Worm (Caenorhabditis elegans) whole organism, L2 larva: Measurements from ENCODE around the gene snx-6.
"Not testable (repeated sequence)": the region's sequence is repeated elsewhere in the genome, so short reads cannot be mapped to it uniquely, and the experiment has no call there.

Experiments used
- C34F6.9 ChIP-seq: fragments of 150-350 bp; optimal IDR thresholded peaks from 2 replicates; lab custom pipeline; 2014; ENCODE audit warnings: missing biosample characterization, missing genetic modification characterization
- R02D3.7 ChIP-seq: fragments of 150-350 bp; optimal IDR thresholded peaks from 2 replicates; lab custom pipeline; 2014; ENCODE audit warnings: missing biosample characterization, missing genetic modification characterization
- Y55F3AM.14 ChIP-seq: fragments of 200-800 bp; sonication (Bioruptor generic); optimal IDR thresholded peaks from 2 replicates; lab custom pipeline; 2018; ENCODE audit warnings: mild to moderate bottlenecking, missing genetic modification characterization, missing compliant biosample characterization
- ZK546.5 ChIP-seq: sonication (generic microtip); optimal IDR thresholded peaks from 2 replicates; lab custom pipeline; 2017; ENCODE audit warnings: missing biosample characterization, missing genetic modification characterization
- alr-1 ChIP-seq: fragments of 150-350 bp; optimal IDR thresholded peaks from 2 replicates; lab custom pipeline; 2014; ENCODE audit warnings: missing biosample characterization, missing genetic modification characterization
- ama-1 ChIP-seq: fragments of 150-350 bp; optimal IDR thresholded peaks from 2 replicates; lab custom pipeline; 2018; ENCODE audit warnings: inconsistent platforms
- blmp-1 ChIP-seq: sonication (generic microtip); optimal IDR thresholded peaks from 2 replicates; lab custom pipeline; 2017; ENCODE audit warnings: missing genetic modification characterization, mild to moderate bottlenecking, missing compliant biosample characterization, antibody characterized with exemption, moderate library complexity; ENCODE audit not compliant: insufficient read depth
- ceh-16 ChIP-seq: fragments of 150-350 bp; optimal IDR thresholded peaks from 2 replicates; lab custom pipeline; 2014; ENCODE audit warnings: missing biosample characterization, missing genetic modification characterization
- ceh-82 ChIP-seq: fragments of 150-350 bp; optimal IDR thresholded peaks from 2 replicates; lab custom pipeline; 2014; ENCODE audit warnings: missing biosample characterization, missing genetic modification characterization
- crh-2 ChIP-seq: sonication (generic microtip); optimal IDR thresholded peaks from 2 replicates; lab custom pipeline; 2017; ENCODE audit warnings: missing biosample characterization, missing genetic modification characterization
- egl-27 ChIP-seq: sonication (generic microtip); optimal IDR thresholded peaks from 3 replicates; lab custom pipeline; 2017; ENCODE audit warnings: missing biosample characterization, missing genetic modification reagents, missing genetic modification characterization
- fos-1 ChIP-seq: fragments of 150-350 bp; optimal IDR thresholded peaks from 2 replicates; lab custom pipeline; 2014; ENCODE audit warnings: missing biosample characterization, missing genetic modification characterization
- gmeb-1 ChIP-seq: fragments of 150-350 bp; optimal IDR thresholded peaks from 2 replicates; lab custom pipeline; 2014; ENCODE audit warnings: missing biosample characterization, missing genetic modification characterization
- lsy-2 ChIP-seq, 2 experiments: fragments of 150-350 bp in 1 of 2; sonication (generic microtip) in 1 of 2; optimal IDR thresholded peaks; 2 replicates each; lab custom pipeline; 2014 to 2017; ENCODE audit warnings: missing biosample characterization in 2 of 2, missing genetic modification characterization in 2 of 2
- mab-5 ChIP-seq: fragments of 150-350 bp; optimal IDR thresholded peaks from 2 replicates; lab custom pipeline; 2014; ENCODE audit warnings: missing biosample characterization, missing genetic modification characterization
- mdl-1 ChIP-seq, 2 experiments: fragments of 150-350 bp in 1 of 2; sonication (generic microtip) in 1 of 2; optimal IDR thresholded peaks; 2 replicates each; lab custom pipeline; 2017; ENCODE audit warnings: missing biosample characterization in 2 of 2, missing genetic modification characterization in 2 of 2
- nhr-10 ChIP-seq: sonication (generic microtip); optimal IDR thresholded peaks from 2 replicates; lab custom pipeline; 2017; ENCODE audit warnings: missing biosample characterization, missing genetic modification characterization
- nhr-129 ChIP-seq: fragments of 150-350 bp; optimal IDR thresholded peaks from 2 replicates; lab custom pipeline; 2014; ENCODE audit warnings: missing biosample characterization, missing genetic modification characterization
- nhr-23 ChIP-seq: fragments of 150-350 bp; optimal IDR thresholded peaks from 2 replicates; lab custom pipeline; 2014; ENCODE audit warnings: missing biosample characterization, missing genetic modification reagents, missing genetic modification characterization
- nhr-237 ChIP-seq: fragments of 150-350 bp; optimal IDR thresholded peaks from 2 replicates; lab custom pipeline; 2014; ENCODE audit warnings: missing biosample characterization, missing genetic modification characterization
- nhr-25 ChIP-seq: fragments of 150-350 bp; sonication (generic microtip); optimal IDR thresholded peaks from 3 replicates; lab custom pipeline; 2014; ENCODE audit warnings: missing biosample characterization, missing genetic modification characterization
- nhr-77 ChIP-seq: fragments of 150-350 bp; optimal IDR thresholded peaks from 2 replicates; lab custom pipeline; 2014; ENCODE audit warnings: missing biosample characterization, missing genetic modification characterization
- sem-4 ChIP-seq: fragments of 150-350 bp; optimal IDR thresholded peaks from 2 replicates; lab custom pipeline; 2014; ENCODE audit warnings: missing biosample characterization, missing genetic modification reagents, missing genetic modification characterization
- sma-3 ChIP-seq: sonication (generic microtip); optimal IDR thresholded peaks from 2 replicates; lab custom pipeline; 2016; ENCODE audit warnings: missing genetic modification reagents, missing genetic modification characterization, missing compliant biosample characterization
- snpc-4 ChIP-seq: fragments of 150-350 bp; optimal IDR thresholded peaks from 2 replicates; lab custom pipeline; 2014; ENCODE audit warnings: missing biosample characterization, missing genetic modification characterization
- unc-39 ChIP-seq: fragments of 150-350 bp; optimal IDR thresholded peaks from 2 replicates; lab custom pipeline; 2014; ENCODE audit warnings: missing biosample characterization, missing genetic modification characterization
- unc-55 ChIP-seq: fragments of 150-350 bp; sonication (generic microtip); optimal IDR thresholded peaks from 3 replicates; lab custom pipeline; 2014; ENCODE audit warnings: missing biosample characterization, missing genetic modification reagents, missing genetic modification characterization
- unc-62 ChIP-seq: fragments of 150-350 bp; optimal IDR thresholded peaks from 2 replicates; lab custom pipeline; 2014; ENCODE audit warnings: missing biosample characterization, missing genetic modification reagents, missing genetic modification characterization
- zag-1 ChIP-seq: fragments of 150-350 bp; optimal IDR thresholded peaks from 2 replicates; lab custom pipeline; 2014; ENCODE audit warnings: missing biosample characterization, missing genetic modification characterization
- ztf-1 ChIP-seq: fragments of 200-800 bp; sonication (Bioruptor generic); conservative IDR thresholded peaks from 2 replicates; pipeline ENCODE4 v1.3.6; 2022; ENCODE audit warnings: missing genetic modification characterization, missing compliant biosample characterization
- ztf-11 ChIP-seq: sonication (generic microtip); optimal IDR thresholded peaks from 2 replicates; lab custom pipeline; 2017; ENCODE audit warnings: missing biosample characterization, missing genetic modification characterization

Gene snx-6

DNA sequence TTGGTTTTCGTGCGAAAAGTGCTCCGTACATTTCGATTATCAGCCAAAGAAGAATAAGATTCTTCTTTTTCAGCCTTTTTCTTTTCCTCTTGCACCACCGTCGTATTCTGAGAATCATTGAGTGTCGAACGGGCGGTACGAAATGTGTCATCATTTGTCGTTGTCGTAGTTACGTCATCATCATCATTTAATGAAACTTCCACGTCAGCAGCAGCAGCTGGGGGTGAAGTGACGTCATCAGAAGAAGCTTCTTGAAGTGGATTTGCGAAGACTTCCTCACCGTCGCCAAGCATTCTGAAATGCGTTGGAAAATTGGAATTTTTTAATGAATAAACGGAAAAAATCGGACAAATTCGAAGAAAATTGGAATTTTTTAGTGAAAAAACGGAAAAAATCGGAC lies at the start of gene snx-6:
TSS of gene snx-6 (minus strand) at position 294 of the 400 bp plus-strand sequence.
- no peak for TF ChIP-seq nhr-23
- TF ChIP-seq R02D3.7: no peak
- no peak for TF ChIP-seq alr-1
- no peak for TF ChIP-seq nhr-77 (tag; lab: Kevin White, UChicago)
- TF ChIP-seq unc-62: no peak
- TF ChIP-seq crh-2 (tag; lab: Kevin White, UChicago): no peak

DNA sequence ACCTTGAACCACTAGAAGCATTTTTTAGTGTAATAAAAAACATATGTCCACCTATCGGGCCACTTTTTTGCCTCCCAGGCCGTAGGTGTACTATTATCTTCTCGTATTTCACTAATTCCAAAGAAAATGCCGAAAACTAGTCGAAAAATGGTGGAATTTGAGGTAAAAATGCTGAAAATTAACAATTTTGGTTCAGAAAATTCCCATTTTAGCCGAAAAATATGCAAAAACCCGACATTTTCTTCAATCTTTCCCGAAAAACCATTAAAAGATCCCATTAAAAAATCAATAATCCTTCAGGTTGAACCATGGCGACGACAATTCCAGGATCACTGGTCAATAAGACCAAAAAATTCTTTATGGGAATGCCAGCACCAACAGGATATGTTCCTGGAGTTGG lies 42.3 kb upstream of the snx-6 start, which contains the start of gene prp-6:
TSS of gene prp-6 (plus strand) at position 301 of the 400 bp plus-strand sequence.
- no peak for TF ChIP-seq alr-1
- TF ChIP-seq ceh-16 (tag; lab: Kevin White, UChicago): no peak
- TF ChIP-seq nhr-129: no peak
- no peak for TF ChIP-seq ama-1
- TF ChIP-seq zag-1 (tag; lab: Kevin White, UChicago): no peak
- no peak for TF ChIP-seq unc-55 (GFP tag; lab: Kevin White, UChicago)
- TF ChIP-seq C34F6.9 (tag; lab: Kevin White, UChicago): no peak
- no peak for TF ChIP-seq Y55F3AM.14 (GFP tag; lab: Kevin White, UChicago)
- no peak for TF ChIP-seq ztf-11 (tag; lab: Kevin White, UChicago)
- TF ChIP-seq egl-27 (tag; lab: Kevin White, UChicago): no peak
- TF ChIP-seq, all 48 proteins: peak for 0

DNA sequence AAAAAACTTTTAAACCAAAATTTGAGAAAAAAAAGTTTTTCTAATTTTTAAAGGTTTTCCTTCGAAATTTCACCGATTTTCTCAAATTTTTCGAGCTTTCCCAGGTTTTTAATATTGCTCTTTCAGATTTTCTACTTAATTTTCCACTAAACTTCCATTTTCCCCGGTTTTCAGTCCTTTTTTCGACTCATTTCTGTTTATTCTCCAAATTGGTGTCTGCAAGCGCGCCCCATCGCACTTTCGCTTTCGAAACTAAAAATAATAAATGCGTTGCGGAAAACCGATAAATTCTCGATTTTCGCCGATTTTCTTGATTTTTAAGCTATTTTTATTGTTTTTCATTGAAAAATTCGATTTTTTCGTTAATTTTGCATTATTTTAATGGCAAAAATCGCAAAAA lies 41.6 kb upstream of the snx-6 start:
- TF ChIP-seq ceh-16 (tag; lab: Kevin White, UChicago) (no peak), C34F6.9 (tag; lab: Kevin White, UChicago) (peak; percentile 40), fos-1 (tag; lab: Kevin White, UChicago) (no peak), blmp-1 (tag; lab: Kevin White, UChicago) (peak; percentile 2), mab-5 (no peak)

DNA sequence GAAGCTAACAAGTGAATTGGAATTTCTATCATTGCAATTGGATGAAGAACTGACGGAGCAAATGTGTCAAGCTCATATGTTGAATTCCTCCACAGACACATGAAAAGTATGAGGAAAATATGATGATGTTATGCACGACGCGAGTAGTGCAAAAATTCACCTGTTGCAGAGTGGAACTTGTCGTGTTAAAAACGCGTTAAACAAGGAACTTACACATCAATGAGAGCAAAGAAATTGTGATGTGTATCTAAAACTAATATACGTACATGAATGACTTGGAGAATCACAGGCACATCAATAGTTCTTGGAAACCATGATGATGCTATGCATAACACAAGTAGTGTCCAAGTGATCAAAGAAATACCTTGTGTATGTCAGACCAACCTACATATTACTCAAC lies 37.3 kb upstream of the snx-6 start, which contains the start of gene srh-134:
TSS of gene srh-134 (minus strand) at position 101 of the 400 bp plus-strand sequence.
- TF ChIP-seq lsy-2 (tag; optimal IDR thresholded peaks at IDR 0.05; lab: Kevin White, UChicago) (no peak), nhr-23 (no peak)

ce11 chrV:18014116-18014515 lies 34.2 kb upstream of the snx-6 start, which contains the start of gene srh-133:
srh-133 (minus strand) TSS chrV:18014216.
- no peak for TF ChIP-seq ceh-82 (tag; lab: Kevin White, UChicago)
- TF ChIP-seq ZK546.5 (tag; lab: Kevin White, UChicago): no peak
- no peak for TF ChIP-seq crh-2 (tag; lab: Kevin White, UChicago)
- no peak for TF ChIP-seq mab-5
- no peak for TF ChIP-seq gmeb-1 (tag; lab: Kevin White, UChicago)

ce11 chrV:18010737-18011136 lies 30.9 kb upstream of the snx-6 start, which contains the start of gene Y59A8B.26:
Y59A8B.26 (minus strand) TSS chrV:18010837.
- TF ChIP-seq snpc-4 (tag; lab: Kevin White, UChicago); nhr-23; nhr-237: not testable (repeated sequence)
- TF ChIP-seq, all 48 proteins: peak for 0; not testable (repeated sequence) for 48

DNA sequence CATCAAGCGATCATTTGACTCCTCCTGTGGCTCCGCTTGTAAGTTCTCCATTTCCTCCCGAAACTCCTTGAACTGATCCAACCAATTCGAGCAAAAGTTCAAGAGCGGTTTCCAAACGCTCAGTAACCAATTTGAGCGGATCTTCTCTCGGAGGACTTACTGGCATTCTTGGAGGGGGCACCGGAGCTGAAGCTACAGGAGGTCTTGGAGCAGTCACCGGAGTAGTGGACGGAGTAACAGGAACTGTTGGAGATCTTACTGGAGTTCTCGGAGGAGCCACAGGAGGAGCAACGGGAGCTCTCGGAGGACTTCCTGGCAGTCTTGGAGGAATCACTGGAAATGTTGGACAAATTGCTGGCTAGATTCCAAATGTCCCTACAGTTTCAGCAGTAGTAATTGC lies 28.8 kb upstream of the snx-6 start:
- TF ChIP-seq nhr-10 (tag; lab: Kevin White, UChicago): no peak
- TF ChIP-seq nhr-25 (tag; lab: Kevin White, UChicago): no peak
- TF ChIP-seq zag-1 (tag; lab: Kevin White, UChicago): no peak
- no peak for TF ChIP-seq R02D3.7
- no peak for TF ChIP-seq sem-4 (tag; lab: Kevin White, UChicago)
- no peak for TF ChIP-seq ztf-1 (GFP tag; lab: Robert Waterston, UW)
- TF ChIP-seq unc-39 (tag; lab: Kevin White, UChicago): no peak
- TF ChIP-seq mdl-1 (tag; optimal IDR thresholded peaks at IDR 0.05; lab: Kevin White, UChicago): no peak
- no peak for TF ChIP-seq sma-3 (GFP tag; lab: Kevin White, UChicago)
- no peak for TF ChIP-seq C34F6.9 (tag; lab: Kevin White, UChicago)
